Worm (Caenorhabditis elegans) whole organism, midembryonic: Measurements from ENCODE around the gene Y50D4C.12.

Experiments
- T22C8.4 ChIP-seq: fragments of 200-800 bp; sonication (Bioruptor generic); IDR thresholded peaks from 2 replicates; pipeline ENCODE4 v1.3.6; 2022; ENCODE audit warnings: missing genetic modification characterization, missing compliant biosample characterization
- cog-1 ChIP-seq: sonication (generic microtip); optimal IDR thresholded peaks from 2 replicates; lab custom pipeline; 2016; ENCODE audit warnings: missing genetic modification characterization, missing compliant biosample characterization
- flt-1 ChIP-seq: fragments of 200-800 bp; sonication (Bioruptor generic); IDR thresholded peaks from 2 replicates; pipeline ENCODE4 v1.3.6; 2022; ENCODE audit warnings: missing genetic modification characterization, missing compliant biosample characterization
- klf-2 ChIP-seq: fragments of 200-800 bp; sonication (Bioruptor generic); conservative IDR thresholded peaks from 2 replicates; pipeline ENCODE4 v1.3.6; 2022; ENCODE audit warnings: missing genetic modification reagents, missing genetic modification characterization, missing compliant biosample characterization
- med-1 ChIP-seq: sonication (generic microtip); optimal IDR thresholded peaks from 2 replicates; lab custom pipeline; 2017; ENCODE audit warnings: missing genetic modification characterization, mild to moderate bottlenecking, missing compliant biosample characterization, antibody characterized with exemption, missing genetic modification reagents; ENCODE audit not compliant: insufficient read depth
- ref-1 ChIP-seq: fragments of 200-800 bp; sonication (Bioruptor generic); conservative IDR thresholded peaks from 2 replicates; pipeline ENCODE4 v1.3.6; 2022; ENCODE audit warnings: missing genetic modification reagents, missing genetic modification characterization, missing compliant biosample characterization
- tab-1 ChIP-seq: fragments of 200-800 bp; sonication (Bioruptor generic); IDR thresholded peaks from 2 replicates; pipeline ENCODE4 v1.3.6; 2022; ENCODE audit warnings: missing genetic modification characterization, missing compliant biosample characterization
- ztf-23 ChIP-seq: fragments of 200-800 bp; sonication (Bioruptor generic); IDR thresholded peaks from 2 replicates; pipeline ENCODE4 v1.3.6; 2022; ENCODE audit warnings: missing genetic modification reagents, missing genetic modification characterization, missing compliant biosample characterization
- ztf-29 ChIP-seq: fragments of 200-800 bp; sonication (Bioruptor generic); IDR thresholded peaks from 2 replicates; pipeline ENCODE4 v1.3.6; 2022; ENCODE audit warnings: missing genetic modification reagents, missing genetic modification characterization, missing compliant biosample characterization

The Y50D4C.12 gene

DNA sequence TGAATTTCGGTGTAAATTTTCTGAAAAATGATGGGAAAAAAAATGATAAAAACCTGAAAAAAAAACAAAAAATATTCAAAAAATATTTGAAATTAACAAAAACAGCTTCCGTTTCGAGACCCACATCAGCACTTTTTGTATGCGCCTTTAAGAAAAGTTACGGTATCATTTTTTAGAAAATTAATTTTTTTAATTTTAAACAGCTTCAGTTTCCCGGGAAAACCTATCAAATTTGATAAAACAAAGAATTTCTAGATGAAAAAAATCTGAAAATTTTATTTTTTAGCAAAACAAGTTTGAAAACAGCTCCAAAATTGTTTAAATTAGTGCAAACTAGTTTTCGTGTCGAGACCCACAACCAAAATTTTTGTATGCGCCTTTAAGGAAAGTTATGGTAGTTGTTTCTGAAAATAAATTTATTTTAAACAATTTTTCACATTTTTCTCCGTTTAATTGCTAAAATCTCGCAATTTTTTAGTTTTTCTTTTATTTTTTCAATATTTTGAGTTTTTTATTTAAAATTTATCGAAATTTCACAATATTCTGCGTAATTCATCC lies 13.3 kb upstream of the Y50D4C.12 start:
- TF ChIP-seq ztf-23 (GFP tag; lab: Robert Waterston, UW): no peak
- no peak for TF ChIP-seq med-1
- TF ChIP-seq ztf-29 (GFP tag; lab: Robert Waterston, UW): no peak
- no peak for TF ChIP-seq ref-1 (GFP tag; lab: Robert Waterston, UW)
- TF ChIP-seq T22C8.4 (GFP tag; lab: Robert Waterston, UW): no peak
- TF ChIP-seq tab-1 (GFP tag; lab: Robert Waterston, UW): no peak
- no peak for TF ChIP-seq cog-1 (tag; lab: Kevin White, UChicago)
- TF ChIP-seq flt-1 (GFP tag; lab: Robert Waterston, UW): no peak
- TF ChIP-seq klf-2 (GFP tag; lab: Robert Waterston, UW): no peak

- TF ChIP-seq cog-1 (tag; lab: Kevin White, UChicago) (peak; percentile 86), T22C8.4 (GFP tag; lab: Robert Waterston, UW) (no peak), ztf-23 (GFP tag; lab: Robert Waterston, UW) (no peak), klf-2 (GFP tag; lab: Robert Waterston, UW) (no peak), flt-1 (GFP tag; lab: Robert Waterston, UW) (peak; percentile 70; the same call in 1 of the 2 replicates), ref-1 (GFP tag; lab: Robert Waterston, UW) (no peak), med-1 (no peak), tab-1 (GFP tag; lab: Robert Waterston, UW) (no peak), ztf-29 (GFP tag; lab: Robert Waterston, UW) (no peak)
These were observed 7.2 kb upstream of the Y50D4C.12 start for ce11 chrV:975184-975583.

- TF ChIP-seq ztf-23 (GFP tag; lab: Robert Waterston, UW): no peak
- TF ChIP-seq ztf-29 (GFP tag; lab: Robert Waterston, UW): no peak
- no peak for TF ChIP-seq cog-1 (tag; lab: Kevin White, UChicago)
- TF ChIP-seq ref-1 (GFP tag; lab: Robert Waterston, UW): no peak
- TF ChIP-seq T22C8.4 (GFP tag; lab: Robert Waterston, UW): no peak
- TF ChIP-seq med-1: no peak
- TF ChIP-seq klf-2 (GFP tag; lab: Robert Waterston, UW): no peak
- TF ChIP-seq flt-1 (GFP tag; lab: Robert Waterston, UW): no peak
- TF ChIP-seq tab-1 (GFP tag; lab: Robert Waterston, UW): no peak
These were observed 5.8 kb upstream of the Y50D4C.12 start for ce11 chrV:976498-977063.

DNA sequence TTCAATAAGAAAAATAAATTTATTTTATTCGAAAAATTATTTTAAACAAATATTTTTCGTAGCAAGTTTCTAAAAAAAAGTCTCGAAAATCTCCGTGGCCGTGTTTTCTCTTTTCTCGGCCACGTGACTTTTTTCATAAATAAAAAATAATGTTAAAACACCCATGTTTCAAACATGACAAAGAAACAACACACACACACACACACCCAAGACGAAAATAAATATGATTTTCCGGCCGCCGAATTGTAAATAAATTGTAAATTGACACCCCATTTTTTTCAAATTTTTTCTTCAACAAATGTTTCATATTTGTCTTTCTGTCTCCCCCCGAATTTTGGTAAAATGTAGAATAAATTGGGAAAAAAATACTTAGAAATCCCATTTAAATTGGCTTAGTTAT lies 4.5 kb upstream of the Y50D4C.12 start:
- no peak for TF ChIP-seq cog-1 (tag; lab: Kevin White, UChicago)
- no peak for TF ChIP-seq med-1
- TF ChIP-seq tab-1 (GFP tag; lab: Robert Waterston, UW): no peak

ce11 chrV:978617-979016 lies 3.8 kb upstream of the Y50D4C.12 start:
- TF ChIP-seq flt-1 (GFP tag; lab: Robert Waterston, UW): no peak
- no peak for TF ChIP-seq klf-2 (GFP tag; lab: Robert Waterston, UW)
- no peak for TF ChIP-seq T22C8.4 (GFP tag; lab: Robert Waterston, UW)
- no peak for TF ChIP-seq ref-1 (GFP tag; lab: Robert Waterston, UW)
- no peak for TF ChIP-seq med-1
- no peak for TF ChIP-seq ztf-29 (GFP tag; lab: Robert Waterston, UW)
- no peak for TF ChIP-seq cog-1 (tag; lab: Kevin White, UChicago)
- no peak for TF ChIP-seq tab-1 (GFP tag; lab: Robert Waterston, UW)
- TF ChIP-seq ztf-23 (GFP tag; lab: Robert Waterston, UW): no peak

ce11 chrV:979698-980097 lies 2.7 kb upstream of the Y50D4C.12 start:
- TF ChIP-seq ztf-29 (GFP tag; lab: Robert Waterston, UW): no peak
- 0 out of 2 replicates have a peak, but pooled peaks have one; percentile 39 for TF ChIP-seq ztf-23 (GFP tag; lab: Robert Waterston, UW)
- TF ChIP-seq med-1: no peak
- TF ChIP-seq flt-1 (GFP tag; lab: Robert Waterston, UW): peak; percentile 33; the same call in 1 of the 2 replicates

ce11 chrV:983120-983519 lies 739 bp downstream of the Y50D4C.12 start:
- TF ChIP-seq med-1 (no peak), tab-1 (GFP tag; lab: Robert Waterston, UW) (no peak), flt-1 (GFP tag; lab: Robert Waterston, UW) (no peak), klf-2 (GFP tag; lab: Robert Waterston, UW) (no peak), ztf-29 (GFP tag; lab: Robert Waterston, UW) (no peak), T22C8.4 (GFP tag; lab: Robert Waterston, UW) (no peak), ztf-23 (GFP tag; lab: Robert Waterston, UW) (no peak), ref-1 (GFP tag; lab: Robert Waterston, UW) (no peak), cog-1 (tag; lab: Kevin White, UChicago) (no peak)

DNA sequence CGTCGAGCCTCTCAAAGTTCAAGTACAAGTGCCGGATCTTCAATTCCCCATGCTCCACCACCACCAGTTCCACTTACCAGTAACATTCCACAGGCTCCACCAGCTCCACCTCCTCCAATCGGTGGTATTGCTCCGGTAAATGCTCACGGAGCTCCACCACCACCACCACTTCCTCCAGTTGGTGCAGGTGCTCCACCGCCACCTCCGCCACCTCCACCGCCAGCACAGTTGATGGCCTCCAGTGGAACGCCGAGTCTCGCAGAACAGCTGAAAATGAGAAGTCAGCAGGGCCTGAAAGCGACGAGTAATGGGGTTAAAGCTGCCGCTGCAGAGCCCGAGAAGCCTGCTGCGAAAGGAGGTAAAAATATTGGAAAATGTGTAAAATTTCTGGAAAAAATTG lies 7.9 kb downstream of the Y50D4C.12 start:
- TF ChIP-seq ztf-23 (GFP tag; lab: Robert Waterston, UW) (no peak), klf-2 (GFP tag; lab: Robert Waterston, UW) (no peak), ztf-29 (GFP tag; lab: Robert Waterston, UW) (no peak), tab-1 (GFP tag; lab: Robert Waterston, UW) (no peak), T22C8.4 (GFP tag; lab: Robert Waterston, UW) (no peak), flt-1 (GFP tag; lab: Robert Waterston, UW) (no peak), cog-1 (tag; lab: Kevin White, UChicago) (no peak), ref-1 (GFP tag; lab: Robert Waterston, UW) (no peak)

DNA sequence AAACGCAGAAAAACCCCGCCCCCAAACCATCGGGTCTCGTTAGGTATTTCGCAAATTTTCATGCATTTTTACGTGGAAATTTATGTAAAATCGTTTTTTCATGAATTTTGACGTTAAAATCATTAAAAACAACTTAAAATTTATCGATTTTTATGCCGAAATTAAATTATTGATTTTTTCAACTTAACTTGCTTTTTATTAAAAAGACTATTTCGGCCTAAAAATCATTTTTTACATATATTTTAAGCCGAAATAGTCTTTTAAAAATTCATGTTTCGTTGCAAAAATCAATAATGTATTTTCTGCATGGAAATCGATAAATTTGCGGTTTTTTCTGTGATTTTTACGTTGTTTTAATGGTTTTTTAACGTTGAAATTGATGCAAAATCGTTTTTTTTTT lies 13.3 kb downstream of the Y50D4C.12 start:
- TF ChIP-seq T22C8.4 (GFP tag; lab: Robert Waterston, UW): peak; percentile 61
- TF ChIP-seq ref-1 (GFP tag; lab: Robert Waterston, UW): no peak

- TF ChIP-seq klf-2 (GFP tag; lab: Robert Waterston, UW) (no peak), ztf-23 (GFP tag; lab: Robert Waterston, UW) (no peak), tab-1 (GFP tag; lab: Robert Waterston, UW) (no peak), ztf-29 (GFP tag; lab: Robert Waterston, UW) (no peak), ref-1 (GFP tag; lab: Robert Waterston, UW) (no peak), flt-1 (GFP tag; lab: Robert Waterston, UW) (no peak), T22C8.4 (GFP tag; lab: Robert Waterston, UW) (no peak), med-1 (no peak), cog-1 (tag; lab: Kevin White, UChicago) (no peak)
These were observed 18.8 kb downstream of the Y50D4C.12 start for ce11 chrV:1001163-1001562.
